Fruit fly (Drosophila melanogaster) whole organism, embryonic: ENCODE results near the gene osp.
A peak's percentile ranks its signal among the peaks of the same experiment; 100 is the strongest.

Experiments
- Awh ChIP-seq: fragments of 200-800 bp; sonication (Bioruptor generic); IDR thresholded peaks from 2 replicates; pipeline ENCODE4, ENCODE4 v1.3.6; 2022; ENCODE audit warnings: missing biosample characterization, missing genetic modification characterization
- Bgb ChIP-seq: fragments of 200-800 bp; sonication (Bioruptor generic); IDR thresholded peaks from 2 replicates; pipeline ENCODE4 v1.3.6; 2022; ENCODE audit warnings: missing biosample characterization, missing genetic modification characterization; ENCODE audit not compliant: partially characterized antibody
- CG10654 ChIP-seq: fragments of 200-800 bp; sonication (Bioruptor generic); optimal IDR thresholded peaks from 2 replicates; lab custom pipeline; 2016; ENCODE audit warnings: missing biosample characterization, missing genetic modification characterization
- CG1233 ChIP-seq: fragments of 200-800 bp; sonication (Bioruptor generic); optimal IDR thresholded peaks from 4 replicates; lab custom pipeline; 2018; ENCODE audit warnings: missing biosample characterization, mild to moderate bottlenecking, missing genetic modification characterization
- CG12391 ChIP-seq: fragments of 200-800 bp; sonication (Bioruptor generic); optimal IDR thresholded peaks from 3 replicates; lab custom pipeline; 2018; ENCODE audit warnings: missing biosample characterization, mild to moderate bottlenecking, missing genetic modification characterization, moderate library complexity
- CG12659 ChIP-seq: fragments of 200-800 bp; sonication (Bioruptor generic); optimal IDR thresholded peaks from 3 replicates; lab custom pipeline; 2017; ENCODE audit warnings: mild to moderate bottlenecking, missing biosample characterization, missing genetic modification reagents, missing genetic modification characterization
- CG14710 ChIP-seq: fragments of 200-800 bp; sonication (Bioruptor generic); optimal IDR thresholded peaks from 3 replicates; lab custom pipeline; 2019; ENCODE audit warnings: missing biosample characterization, mild to moderate bottlenecking, missing genetic modification characterization, moderate library complexity
- CG15269 ChIP-seq: fragments of 200-800 bp; sonication (Bioruptor generic); optimal IDR thresholded peaks from 2 replicates; lab custom pipeline; 2018; ENCODE audit warnings: missing biosample characterization, mild to moderate bottlenecking, missing genetic modification characterization, moderate library complexity
- CG15696 ChIP-seq: fragments of 200-800 bp; sonication (Bioruptor generic); optimal IDR thresholded peaks from 2 replicates; lab custom pipeline; 2019; ENCODE audit warnings: missing biosample characterization, mild to moderate bottlenecking, missing genetic modification characterization, moderate library complexity
- CG17568 ChIP-seq: fragments of 200-800 bp; sonication (Bioruptor generic); optimal IDR thresholded peaks from 2 replicates; lab custom pipeline; 2018; ENCODE audit warnings: missing biosample characterization, mild to moderate bottlenecking, missing genetic modification characterization, moderate library complexity
- CG2202 ChIP-seq: fragments of 200-800 bp; sonication (Bioruptor generic); optimal IDR thresholded peaks from 2 replicates; lab custom pipeline; 2018; ENCODE audit warnings: missing biosample characterization, mild to moderate bottlenecking, missing genetic modification characterization
- CG2678 ChIP-seq: fragments of 200-800 bp; sonication (Bioruptor generic); optimal IDR thresholded peaks from 3 replicates; lab custom pipeline; 2019; ENCODE audit warnings: missing biosample characterization, mild to moderate bottlenecking, missing genetic modification characterization, moderate library complexity
- CG2875 ChIP-seq: fragments of 200-800 bp; sonication (Bioruptor generic); optimal IDR thresholded peaks from 2 replicates; lab custom pipeline; 2017; ENCODE audit warnings: missing biosample characterization, mild to moderate bottlenecking, missing genetic modification characterization, missing genetic modification reagents
- CG30020 ChIP-seq: fragments of 200-800 bp; optimal IDR thresholded peaks from 2 replicates; lab custom pipeline; 2019; ENCODE audit warnings: missing biosample characterization, mild to moderate bottlenecking, missing genetic modification characterization, moderate library complexity
- CG32772 ChIP-seq: fragments of 200-800 bp; sonication (Bioruptor generic); IDR thresholded peaks from 2 replicates; pipeline ENCODE4 v1.3.6; 2022; ENCODE audit warnings: missing biosample characterization, missing genetic modification characterization
- CG3726 ChIP-seq: fragments of 200-800 bp; sonication (Bioruptor generic); IDR thresholded peaks from 3 replicates; pipeline ENCODE4, ENCODE4 v1.3.6; 2022; ENCODE audit warnings: missing biosample characterization, missing genetic modification characterization
- CG4404 ChIP-seq: fragments of 200-800 bp; sonication (Bioruptor generic); IDR thresholded peaks from 2 replicates; pipeline ENCODE4 v1.3.6; 2022; ENCODE audit warnings: missing biosample characterization, missing genetic modification characterization
- CG7357 ChIP-seq: fragments of 200-800 bp; sonication (Bioruptor generic); IDR thresholded peaks from 3 replicates; pipeline ENCODE4 v1.3.6; 2022; ENCODE audit warnings: missing biosample characterization, missing genetic modification characterization
- Dip3 ChIP-seq: fragments of 200-800 bp; sonication (Bioruptor generic); optimal IDR thresholded peaks from 3 replicates; lab custom pipeline; 2016; ENCODE audit warnings: missing biosample characterization, missing genetic modification characterization
- Hr51 ChIP-seq, 2 experiments: fragments of 200-800 bp; sonication (Bioruptor generic); optimal IDR thresholded peaks; 2 replicates in 1 of 2; 3 replicates in 1 of 2; lab custom pipeline; 2016 to 2018; ENCODE audit warnings: missing biosample characterization in 2 of 2, missing genetic modification characterization in 2 of 2, mild to moderate bottlenecking in 1 of 2, moderate library complexity in 1 of 2
- Jarid2 ChIP-seq: fragments of 200-800 bp; sonication (Bioruptor generic); optimal IDR thresholded peaks from 3 replicates; lab custom pipeline; 2017; ENCODE audit warnings: mild to moderate bottlenecking, missing biosample characterization, missing genetic modification reagents, missing genetic modification characterization
- Meics ChIP-seq: fragments of 200-800 bp; sonication (Bioruptor generic); optimal IDR thresholded peaks from 2 replicates; lab custom pipeline; 2017; ENCODE audit warnings: missing biosample characterization, mild to moderate bottlenecking, missing genetic modification characterization
- NK7.1 ChIP-seq: fragments of 200-800 bp; sonication (Bioruptor generic); optimal IDR thresholded peaks from 3 replicates; lab custom pipeline; 2016; ENCODE audit warnings: missing biosample characterization, missing genetic modification characterization
- Poxn ChIP-seq: fragments of 200-800 bp; sonication (Bioruptor generic); IDR thresholded peaks from 2 replicates; pipeline ENCODE4 v1.3.6; 2022; ENCODE audit warnings: missing biosample characterization, missing genetic modification characterization
- Rx ChIP-seq: fragments of 200-800 bp; sonication (Bioruptor generic); IDR thresholded peaks from 2 replicates; pipeline ENCODE4 v1.3.6; 2022; ENCODE audit warnings: missing biosample characterization, missing genetic modification characterization
- Vsx1 ChIP-seq: fragments of 200-800 bp; sonication (Bioruptor generic); optimal IDR thresholded peaks from 2 replicates; lab custom pipeline; 2017; ENCODE audit warnings: missing biosample characterization, mild to moderate bottlenecking, missing genetic modification characterization, missing genetic modification reagents
- bsh ChIP-seq, 2 experiments: fragments of 200-800 bp; sonication (Bioruptor generic); optimal IDR thresholded peaks; 2 replicates each; lab custom pipeline; 2017 to 2018; ENCODE audit warnings: mild to moderate bottlenecking in 2 of 2, missing biosample characterization in 2 of 2, missing genetic modification characterization in 2 of 2, moderate library complexity in 1 of 2
- crol ChIP-seq: fragments of 200-800 bp; sonication (Bioruptor generic); IDR thresholded peaks from 2 replicates; pipeline ENCODE4 v1.3.6; 2022; ENCODE audit warnings: missing biosample characterization, missing genetic modification characterization
- dm ChIP-seq: fragments of 200-800 bp; sonication (Bioruptor generic); optimal IDR thresholded peaks from 3 replicates; lab custom pipeline; 2016; ENCODE audit warnings: missing biosample characterization, missing genetic modification characterization
- fd102C ChIP-seq: fragments of 200-800 bp; sonication (Bioruptor generic); optimal IDR thresholded peaks from 2 replicates; lab custom pipeline; 2018; ENCODE audit warnings: missing biosample characterization, mild to moderate bottlenecking, missing genetic modification characterization, moderate library complexity
- gcm ChIP-seq: fragments of 200-800 bp; sonication (Bioruptor generic); optimal IDR thresholded peaks from 2 replicates; lab custom pipeline; 2019; ENCODE audit warnings: missing biosample characterization, mild to moderate bottlenecking, missing genetic modification characterization, moderate library complexity
- gem ChIP-seq: fragments of 200-800 bp; sonication (Bioruptor generic); optimal IDR thresholded peaks from 2 replicates; lab custom pipeline; 2019; ENCODE audit warnings: missing biosample characterization, mild to moderate bottlenecking, missing genetic modification characterization, moderate library complexity
- gsb-n ChIP-seq: fragments of 200-800 bp; sonication (Bioruptor generic); optimal IDR thresholded peaks from 3 replicates; lab custom pipeline; 2018; ENCODE audit warnings: missing biosample characterization, mild to moderate bottlenecking, missing genetic modification characterization
- hkb ChIP-seq, 2 experiments: fragments of 200-800 bp in 1 of 2; fragments of >200 bp in 1 of 2; sonication (Bioruptor generic) in 1 of 2; IDR thresholded peaks in 1 of 2; optimal IDR thresholded peaks in 1 of 2; 2 replicates each; pipeline versions ENCODE4 v1.3.6 to Lab custom; 2017 to 2022; ENCODE audit warnings: missing biosample characterization in 1 of 2, missing genetic modification characterization in 1 of 2
- jing ChIP-seq: fragments of 200-800 bp; sonication (Bioruptor generic); optimal IDR thresholded peaks from 2 replicates; lab custom pipeline; 2018; ENCODE audit warnings: missing biosample characterization, mild to moderate bottlenecking, missing genetic modification characterization
- lmd ChIP-seq: fragments of 200-800 bp; sonication (Bioruptor generic); IDR thresholded peaks from 2 replicates; pipeline ENCODE4 v1.3.6; 2022; ENCODE audit warnings: missing biosample characterization, missing genetic modification characterization
- nom ChIP-seq: fragments of 200-800 bp; sonication (Bioruptor generic); optimal IDR thresholded peaks from 2 replicates; lab custom pipeline; 2017; ENCODE audit warnings: missing biosample characterization, missing genetic modification characterization, mild to moderate bottlenecking, moderate library complexity, missing genetic modification reagents
- phol ChIP-seq: fragments of 200-800 bp; sonication (Bioruptor generic); optimal IDR thresholded peaks from 3 replicates; lab custom pipeline; 2018; ENCODE audit warnings: missing biosample characterization, mild to moderate bottlenecking, missing genetic modification characterization, moderate library complexity
- repo ChIP-seq: fragments of 200-800 bp; sonication (Bioruptor generic); optimal IDR thresholded peaks from 2 replicates; lab custom pipeline; 2016; ENCODE audit warnings: missing biosample characterization, missing genetic modification characterization
- sd ChIP-seq: fragments of 200-800 bp; sonication (Bioruptor generic); optimal IDR thresholded peaks from 3 replicates; lab custom pipeline; 2018; ENCODE audit warnings: missing biosample characterization, mild to moderate bottlenecking, missing genetic modification characterization, moderate library complexity
- sim ChIP-seq: fragments of 200-800 bp; sonication (Bioruptor generic); IDR thresholded peaks from 2 replicates; pipeline ENCODE4 v1.3.6; 2022; ENCODE audit warnings: missing biosample characterization, missing genetic modification characterization
- slou ChIP-seq: fragments of 200-800 bp; sonication (Bioruptor generic); optimal IDR thresholded peaks from 3 replicates; lab custom pipeline; 2016; ENCODE audit warnings: missing biosample characterization, missing genetic modification characterization
- tio ChIP-seq: fragments of 200-800 bp; sonication (Bioruptor generic); optimal IDR thresholded peaks from 2 replicates; lab custom pipeline; 2017; ENCODE audit warnings: missing biosample characterization, missing genetic modification characterization, inconsistent platforms
- wor ChIP-seq: fragments of 200-800 bp; sonication (Bioruptor generic); IDR thresholded peaks from 2 replicates; pipeline ENCODE4 v1.3.6; 2022; ENCODE audit warnings: missing biosample characterization, missing genetic modification characterization
- z ChIP-seq: fragments of 200-800 bp; sonication (Bioruptor generic); IDR thresholded peaks from 3 replicates; pipeline ENCODE4 v1.3.6; 2022; ENCODE audit warnings: missing biosample characterization, missing genetic modification characterization
- zen2 ChIP-seq: fragments of 200-800 bp; sonication (Bioruptor generic); IDR thresholded peaks from 3 replicates; pipeline ENCODE4 v1.3.6; 2022; ENCODE audit warnings: missing biosample characterization, missing genetic modification characterization; ENCODE audit not compliant: partially characterized antibody
- zfh1 ChIP-seq: fragments of 200-800 bp; sonication (Bioruptor generic); IDR thresholded peaks from 3 replicates; pipeline ENCODE4 v1.3.6; 2022; ENCODE audit warnings: missing biosample characterization, missing genetic modification characterization

Gene osp

dm6 chr2L:14586714-14587481 is 102.2 kb downstream of the osp start (continued):
- TF ChIP-seq CG2875 (no peak), gem (tag; lab: Kevin White, UChicago) (peak; percentile 66), CG4404 (GFP tag; lab: Robert Waterston, UW) (no peak), phol (peak; percentile 21), z (GFP tag; lab: Robert Waterston, UW) (no peak), CG17568 (GFP tag; lab: Kevin White, UChicago) (no peak), CG12391 (tag; lab: Kevin White, UChicago) (peak; percentile 36), nom (GFP tag; lab: Kevin White, UChicago) (no peak), bsh (GFP tag; optimal IDR thresholded peaks at IDR 0.05; lab: Kevin White, UChicago) (peak; percentile 0 to 29), fd102C (GFP tag; lab: Kevin White, UChicago) (no peak), CG3726 (GFP tag; lab: Robert Waterston, UW) (no peak), CG15696 (peak; percentile 59), sim (no peak), CG2678 (tag; lab: Kevin White, UChicago) (peak; percentile 45), zen2 (0 out of 3 replicates have a peak, but pooled peaks have one; percentile 24), zfh1 (GFP tag; lab: Robert Waterston, UW) (no peak; the same call in 2 of the 3 replicates), NK7.1 (GFP tag; lab: Kevin White, UChicago) (no peak), tio (GFP tag; lab: Kevin White, UChicago) (peak; percentile 6), lmd (GFP tag; lab: Robert Waterston, UW) (no peak), repo (GFP tag; lab: Kevin White, UChicago) (no peak), CG7357 (no peak), CG1233 (GFP tag; lab: Kevin White, UChicago) (no peak), CG14710 (peak; percentile 26), slou (peak; percentile 10), CG32772 (0 out of 2 replicates have a peak, but pooled peaks have one; percentile 14), Meics (GFP tag; lab: Kevin White, UChicago) (peak; percentile 25), dm (no peak), CG15269 (peak; percentile 25), jing (GFP tag; lab: Kevin White, UChicago) (no peak), CG2202 (tag; lab: Kevin White, UChicago) (no peak), CG30020 (no peak)

- no peak for TF ChIP-seq CG12659 (GFP tag; lab: Kevin White, UChicago)
- no peak for TF ChIP-seq hkb (optimal IDR thresholded peaks at IDR 0.05; lab: Kevin White, UChicago)
- TF ChIP-seq hkb (GFP tag; IDR thresholded peaks at IDR 0.05; lab: Robert Waterston, UW), result 0 out of 2 replicates have a peak, but pooled peaks have one; percentile 7
- TF ChIP-seq Rx, result no peak
- no peak for TF ChIP-seq Hr51 (GFP tag; optimal IDR thresholded peaks at IDR 0.05; lab: Kevin White, UChicago)
- no peak for TF ChIP-seq CG10654
- peak; percentile 95 for TF ChIP-seq Awh
- no peak for TF ChIP-seq wor (GFP tag; lab: Robert Waterston, UW)
- peak; percentile 37 for TF ChIP-seq gsb-n (tag; lab: Kevin White, UChicago)
- peak; percentile 59 for TF ChIP-seq Vsx1 (GFP tag; lab: Kevin White, UChicago)
- TF ChIP-seq Dip3 (GFP tag; lab: Kevin White, UChicago), result no peak
- TF ChIP-seq Bgb (GFP tag; lab: Robert Waterston, UW), result peak; percentile 25; the same call in 1 of the 2 replicates
- TF ChIP-seq sd (tag; lab: Kevin White, UChicago), result peak; percentile 30
- TF ChIP-seq Poxn (GFP tag; lab: Robert Waterston, UW), result no peak
- TF ChIP-seq crol (GFP tag; lab: Robert Waterston, UW), result peak; percentile 71
- TF ChIP-seq gcm (GFP tag; lab: Kevin White, UChicago), result peak; percentile 20
- peak; percentile 17 for TF ChIP-seq Jarid2
Observed at dm6 chr2L:14580693-14581572, 108.2 kb downstream of the osp start.
